Fruit fly (Drosophila melanogaster) whole organism, adult: ENCODE measurements around the gene pb.

Experiments used
- CG1620 ChIP-seq: fragments of 200-800 bp; sonication (Bioruptor generic); optimal IDR thresholded peaks from 2 replicates; lab custom pipeline; 2016; ENCODE audit warnings: missing biosample characterization, missing genetic modification characterization
- CG5204 ChIP-seq: fragments of 200-800 bp; sonication (Bioruptor generic); optimal IDR thresholded peaks from 2 replicates; lab custom pipeline; 2016; ENCODE audit warnings: missing biosample characterization, missing genetic modification characterization
- CG7045 ChIP-seq: fragments of 200-800 bp; sonication (Bioruptor generic); optimal IDR thresholded peaks from 2 replicates; lab custom pipeline; 2017; ENCODE audit warnings: missing biosample characterization, mild to moderate bottlenecking, missing genetic modification characterization
- Clk ChIP-seq: fragments of 200-800 bp; sonication (Bioruptor generic); optimal IDR thresholded peaks from 2 replicates; lab custom pipeline; 2017; ENCODE audit warnings: missing biosample characterization, missing genetic modification characterization
- cnc ChIP-seq, 2 experiments: fragments of >200 bp; optimal IDR thresholded peaks; 2 replicates each; lab custom pipeline; 2017
- kay ChIP-seq: fragments of 200-800 bp; sonication (Bioruptor generic); peaks from one replicate; lab custom pipeline; 2016; ENCODE audit warnings: missing biosample characterization, missing genetic modification characterization, borderline replicate concordance

- TF ChIP-seq CG1620 (no peak), CG7045 (no peak), cnc (optimal IDR thresholded peaks at IDR 0.05; lab: Kevin White, UChicago) (no peak), kay (GFP tag; lab: Kevin White, UChicago) (no peak), CG5204 (no peak), Clk (GFP tag; lab: Kevin White, UChicago) (no peak)
Observed at dm6 chr3R:6662613-6663288, 79.1 kb downstream of the pb start.
